Fruit fly (Drosophila melanogaster): ENCODE measurements around the gene CG32982.

The CG32982 gene

dm6 chr2L:9130934-9131333 lies 5.4 kb downstream of the CG32982 start (continued):
- TF ChIP-seq CG15479 (GFP tag; optimal IDR thresholded peaks at IDR 0.05) = no peak
- TF ChIP-seq Sry-β (GFP tag; optimal IDR thresholded peaks at IDR 0.05) = no peak
- TF ChIP-seq Fer3 (tag; optimal IDR thresholded peaks at IDR 0.05) = no peak
- TF ChIP-seq sim (GFP tag; IDR thresholded peaks at IDR 0.05) = no peak
- no peak for TF ChIP-seq Chrac-16 (GFP tag; optimal IDR thresholded peaks at IDR 0.05)
- no peak for TF ChIP-seq Blimp-1 (GFP tag; optimal IDR thresholded peaks at IDR 0.05)
- TF ChIP-seq crc (GFP tag; optimal IDR thresholded peaks at IDR 0.05) = no peak
- TF ChIP-seq gcm2 (GFP tag; optimal IDR thresholded peaks at IDR 0.05) = no peak
- peak; percentile 84 for TF ChIP-seq sr (GFP tag; IDR thresholded peaks at IDR 0.05)
- no peak for TF ChIP-seq D19A (tag; optimal IDR thresholded peaks at IDR 0.05)
- TF ChIP-seq Trl (optimal IDR thresholded peaks at IDR 0.05) = no peak
- no peak for TF ChIP-seq Trl (GFP tag; optimal IDR thresholded peaks at IDR 0.05)
- no peak for TF ChIP-seq gfzf (GFP tag; optimal IDR thresholded peaks at IDR 0.05)
- no peak for TF ChIP-seq tin (GFP tag; optimal IDR thresholded peaks at IDR 0.05)
- no peak for TF ChIP-seq sens (GFP tag)
- no peak for TF ChIP-seq CG6791 (GFP tag; IDR thresholded peaks at IDR 0.05; ENCODE audit: partially characterized antibody)
- no peak for TF ChIP-seq ap (GFP tag; IDR thresholded peaks at IDR 0.05)
- no peak for TF ChIP-seq pan (optimal IDR thresholded peaks at IDR 0.05)
- TF ChIP-seq pan (GFP tag; optimal IDR thresholded peaks at IDR 0.05 in 1 of 2, IDR thresholded peaks at IDR 0.05 in 1 of 2) = no peak
- TF ChIP-seq CG9797 (GFP tag; optimal IDR thresholded peaks at IDR 0.05) = no peak
- no peak for TF ChIP-seq CG4617 (GFP tag; optimal IDR thresholded peaks at IDR 0.05; ENCODE audit: borderline replicate concordance)
- TF ChIP-seq Usf (GFP tag; optimal IDR thresholded peaks at IDR 0.05) = no peak
- TF ChIP-seq CG13123 (GFP tag; optimal IDR thresholded peaks at IDR 0.05) = no peak
- no peak for TF ChIP-seq CG30403 (GFP tag; optimal IDR thresholded peaks at IDR 0.05)

- no peak for TF ChIP-seq Dip3 (GFP tag; optimal IDR thresholded peaks at IDR 0.05)
- peak; percentile 31 for TF ChIP-seq CG7271 (tag; optimal IDR thresholded peaks at IDR 0.05)
- 0 out of 2 replicates have a peak, but pooled peaks have one; percentile 18 for TF ChIP-seq ro (GFP tag; IDR thresholded peaks at IDR 0.05)
- peak; percentile 53 for TF ChIP-seq ind (GFP tag; optimal IDR thresholded peaks at IDR 0.05)
- TF ChIP-seq ATbp (GFP tag; optimal IDR thresholded peaks at IDR 0.05) = peak; percentile 79
- no peak for TF ChIP-seq Hr39 (optimal IDR thresholded peaks at IDR 0.05)
- peak; percentile 65 for TF ChIP-seq CG32532 (GFP tag; IDR thresholded peaks at IDR 0.05)
- no peak for TF ChIP-seq CG7786 (GFP tag; optimal IDR thresholded peaks at IDR 0.05)
- peak; percentile 93 for TF ChIP-seq gsb-n (tag; optimal IDR thresholded peaks at IDR 0.05)
- peak; percentile 82 for TF ChIP-seq D19A (tag; optimal IDR thresholded peaks at IDR 0.05)
- no peak for TF ChIP-seq Hmx (GFP tag; optimal IDR thresholded peaks at IDR 0.05)
- TF ChIP-seq Taf1 (GFP tag; IDR thresholded peaks at IDR 0.05) = no peak
- TF ChIP-seq Nf-YA (GFP tag; IDR thresholded peaks at IDR 0.05) = 0 out of 2 replicates have a peak, but pooled peaks have one; percentile 11
- TF ChIP-seq Oli (tag; optimal IDR thresholded peaks at IDR 0.05) = peak; percentile 78
- TF ChIP-seq gcm2 (GFP tag; optimal IDR thresholded peaks at IDR 0.05) = no peak
- 0 out of 2 replicates have a peak, but pooled peaks have one; percentile 6 for TF ChIP-seq CG6272 (GFP tag; IDR thresholded peaks at IDR 0.05)
- no peak for TF ChIP-seq usp (GFP tag; optimal IDR thresholded peaks at IDR 0.05)
- TF ChIP-seq emc (GFP tag; optimal IDR thresholded peaks at IDR 0.05) = no peak
- no peak for TF ChIP-seq HLH54F (GFP tag; optimal IDR thresholded peaks at IDR 0.05)
- peak in 1 of 2 experiments; percentile 79 for TF ChIP-seq Hr78 (GFP tag; optimal IDR thresholded peaks at IDR 0.05)
- no peak for TF ChIP-seq Mrtf (GFP tag; IDR thresholded peaks at IDR 0.05)
- TF ChIP-seq CG5245 (GFP tag; optimal IDR thresholded peaks at IDR 0.05) = peak; percentile 51
- no peak for TF ChIP-seq HmgZ (tag; optimal IDR thresholded peaks at IDR 0.05)
- peak; percentile 81 for TF ChIP-seq CG7839 (tag; optimal IDR thresholded peaks at IDR 0.05)
- no peak for TF ChIP-seq D (optimal IDR thresholded peaks at IDR 0.05)
- peak; percentile 83 for TF ChIP-seq D (GFP tag; optimal IDR thresholded peaks at IDR 0.05)
- TF ChIP-seq CkIIα-i1 (GFP tag; IDR thresholded peaks at IDR 0.05) = no peak
- no peak for TF ChIP-seq fd102C (GFP tag; optimal IDR thresholded peaks at IDR 0.05)
- no peak for TF ChIP-seq Doc2 (GFP tag; IDR thresholded peaks at IDR 0.05)
- TF ChIP-seq eyg (GFP tag; optimal IDR thresholded peaks at IDR 0.05) = no peak
- no peak for TF ChIP-seq pum (GFP tag; optimal IDR thresholded peaks at IDR 0.05)
- TF ChIP-seq aop (GFP tag; IDR thresholded peaks at IDR 0.05) = no peak
Measured at dm6 chr2L:9133169-9133568, 7.6 kb downstream of the CG32982 start.

Measured in whole organism, embryonic.